Worm (Caenorhabditis elegans) whole organism, L2 larva: ENCODE measurements around the gene sru-13.
A peak's percentile ranks its signal among the peaks of the same experiment; 100 is the strongest.

Experiments
- C34F6.9 ChIP-seq: fragments of 150-350 bp; optimal IDR thresholded peaks from 2 replicates; lab custom pipeline; 2014; ENCODE audit warnings: missing biosample characterization, missing genetic modification characterization
- Y55F3AM.14 ChIP-seq: fragments of 200-800 bp; sonication (Bioruptor generic); optimal IDR thresholded peaks from 2 replicates; lab custom pipeline; 2018; ENCODE audit warnings: mild to moderate bottlenecking, missing genetic modification characterization, missing compliant biosample characterization
- ZK546.5 ChIP-seq: sonication (generic microtip); optimal IDR thresholded peaks from 2 replicates; lab custom pipeline; 2017; ENCODE audit warnings: missing biosample characterization, missing genetic modification characterization
- alr-1 ChIP-seq: fragments of 150-350 bp; optimal IDR thresholded peaks from 2 replicates; lab custom pipeline; 2014; ENCODE audit warnings: missing biosample characterization, missing genetic modification characterization
- aly-2 ChIP-seq: fragments of 150-350 bp; optimal IDR thresholded peaks from 2 replicates; lab custom pipeline; 2014; ENCODE audit warnings: missing biosample characterization, missing genetic modification characterization
- ama-1 ChIP-seq: fragments of 150-350 bp; optimal IDR thresholded peaks from 2 replicates; lab custom pipeline; 2018; ENCODE audit warnings: inconsistent platforms
- ceh-16 ChIP-seq: fragments of 150-350 bp; optimal IDR thresholded peaks from 2 replicates; lab custom pipeline; 2014; ENCODE audit warnings: missing biosample characterization, missing genetic modification characterization
- crh-2 ChIP-seq: sonication (generic microtip); optimal IDR thresholded peaks from 2 replicates; lab custom pipeline; 2017; ENCODE audit warnings: missing biosample characterization, missing genetic modification characterization
- dmd-4 ChIP-seq: sonication (generic microtip); optimal IDR thresholded peaks from 2 replicates; lab custom pipeline; 2017; ENCODE audit warnings: missing biosample characterization, missing genetic modification characterization
- egl-27 ChIP-seq: sonication (generic microtip); optimal IDR thresholded peaks from 3 replicates; lab custom pipeline; 2017; ENCODE audit warnings: missing biosample characterization, missing genetic modification reagents, missing genetic modification characterization
- elt-1 ChIP-seq: fragments of 150-350 bp; optimal IDR thresholded peaks from 2 replicates; lab custom pipeline; 2014; ENCODE audit warnings: missing biosample characterization, missing genetic modification characterization
- elt-3 ChIP-seq: sonication (generic microtip); optimal IDR thresholded peaks from 2 replicates; lab custom pipeline; 2017; ENCODE audit warnings: missing biosample characterization, missing genetic modification characterization
- fos-1 ChIP-seq: fragments of 150-350 bp; optimal IDR thresholded peaks from 2 replicates; lab custom pipeline; 2014; ENCODE audit warnings: missing biosample characterization, missing genetic modification characterization
- gmeb-1 ChIP-seq: fragments of 150-350 bp; optimal IDR thresholded peaks from 2 replicates; lab custom pipeline; 2014; ENCODE audit warnings: missing biosample characterization, missing genetic modification characterization
- lin-11 ChIP-seq: fragments of 150-350 bp; sonication (generic microtip); optimal IDR thresholded peaks from 2 replicates; lab custom pipeline; 2014; ENCODE audit warnings: missing biosample characterization, missing genetic modification characterization, inconsistent platforms, mixed read lengths
- lin-39 ChIP-seq: fragments of 150-350 bp; optimal IDR thresholded peaks from 2 replicates; lab custom pipeline; 2014; ENCODE audit warnings: missing biosample characterization, missing genetic modification reagents, missing genetic modification characterization
- lsy-2 ChIP-seq, 2 experiments: fragments of 150-350 bp in 1 of 2; sonication (generic microtip) in 1 of 2; optimal IDR thresholded peaks; 2 replicates each; lab custom pipeline; 2014 to 2017; ENCODE audit warnings: missing biosample characterization in 2 of 2, missing genetic modification characterization in 2 of 2
- mab-5 ChIP-seq: fragments of 150-350 bp; optimal IDR thresholded peaks from 2 replicates; lab custom pipeline; 2014; ENCODE audit warnings: missing biosample characterization, missing genetic modification characterization
- mbf-1 ChIP-seq: sonication (generic microtip); optimal IDR thresholded peaks from 2 replicates; lab custom pipeline; 2017; ENCODE audit warnings: missing biosample characterization, missing genetic modification characterization
- mdl-1 ChIP-seq, 2 experiments: fragments of 150-350 bp in 1 of 2; sonication (generic microtip) in 1 of 2; optimal IDR thresholded peaks; 2 replicates each; lab custom pipeline; 2017; ENCODE audit warnings: missing biosample characterization in 2 of 2, missing genetic modification characterization in 2 of 2
- nhr-10 ChIP-seq: sonication (generic microtip); optimal IDR thresholded peaks from 2 replicates; lab custom pipeline; 2017; ENCODE audit warnings: missing biosample characterization, missing genetic modification characterization
- nhr-12 ChIP-seq: fragments of 150-350 bp; optimal IDR thresholded peaks from 2 replicates; lab custom pipeline; 2014; ENCODE audit warnings: missing biosample characterization, missing genetic modification characterization
- nhr-129 ChIP-seq: fragments of 150-350 bp; optimal IDR thresholded peaks from 2 replicates; lab custom pipeline; 2014; ENCODE audit warnings: missing biosample characterization, missing genetic modification characterization
- nhr-21 ChIP-seq: fragments of 150-350 bp; optimal IDR thresholded peaks from 2 replicates; lab custom pipeline; 2014; ENCODE audit warnings: missing biosample characterization, missing genetic modification characterization
- nhr-237 ChIP-seq: fragments of 150-350 bp; optimal IDR thresholded peaks from 2 replicates; lab custom pipeline; 2014; ENCODE audit warnings: missing biosample characterization, missing genetic modification characterization
- nhr-25 ChIP-seq: fragments of 150-350 bp; sonication (generic microtip); optimal IDR thresholded peaks from 3 replicates; lab custom pipeline; 2014; ENCODE audit warnings: missing biosample characterization, missing genetic modification characterization
- nhr-77 ChIP-seq: fragments of 150-350 bp; optimal IDR thresholded peaks from 2 replicates; lab custom pipeline; 2014; ENCODE audit warnings: missing biosample characterization, missing genetic modification characterization
- sem-4 ChIP-seq: fragments of 150-350 bp; optimal IDR thresholded peaks from 2 replicates; lab custom pipeline; 2014; ENCODE audit warnings: missing biosample characterization, missing genetic modification reagents, missing genetic modification characterization
- skn-1 ChIP-seq: sonication (generic microtip); optimal IDR thresholded peaks from 2 replicates; lab custom pipeline; 2017; ENCODE audit warnings: missing biosample characterization, missing genetic modification characterization
- sma-3 ChIP-seq: sonication (generic microtip); optimal IDR thresholded peaks from 2 replicates; lab custom pipeline; 2016; ENCODE audit warnings: missing genetic modification reagents, missing genetic modification characterization, missing compliant biosample characterization
- snpc-4 ChIP-seq: fragments of 150-350 bp; optimal IDR thresholded peaks from 2 replicates; lab custom pipeline; 2014; ENCODE audit warnings: missing biosample characterization, missing genetic modification characterization
- unc-55 ChIP-seq: fragments of 150-350 bp; sonication (generic microtip); optimal IDR thresholded peaks from 3 replicates; lab custom pipeline; 2014; ENCODE audit warnings: missing biosample characterization, missing genetic modification reagents, missing genetic modification characterization
- zag-1 ChIP-seq: fragments of 150-350 bp; optimal IDR thresholded peaks from 2 replicates; lab custom pipeline; 2014; ENCODE audit warnings: missing biosample characterization, missing genetic modification characterization
- ztf-11 ChIP-seq: sonication (generic microtip); optimal IDR thresholded peaks from 2 replicates; lab custom pipeline; 2017; ENCODE audit warnings: missing biosample characterization, missing genetic modification characterization
- ztf-4 ChIP-seq: fragments of 150-350 bp; optimal IDR thresholded peaks from 2 replicates; lab custom pipeline; 2014; ENCODE audit warnings: missing biosample characterization, missing genetic modification characterization

Gene sru-13

ce11 chrIV:12542011-12542410, 19.6 kb upstream of the sru-13 start, which contains the start of gene ham-1:
ham-1 (plus strand) TSS chrIV:12542183.
- TF ChIP-seq crh-2 (tag; lab: Kevin White, UChicago) (no peak), skn-1 (no peak), ZK546.5 (tag; lab: Kevin White, UChicago) (no peak), zag-1 (tag; lab: Kevin White, UChicago) (no peak), nhr-21 (tag; lab: Kevin White, UChicago) (no peak), nhr-129 (tag; lab: Kevin White, UChicago) (no peak), lin-11 (no peak), snpc-4 (tag; lab: Kevin White, UChicago) (no peak), ceh-16 (tag; lab: Kevin White, UChicago) (no peak), sma-3 (no peak), dmd-4 (tag; lab: Kevin White, UChicago) (no peak), egl-27 (tag; lab: Kevin White, UChicago) (no peak), nhr-77 (tag; lab: Kevin White, UChicago) (no peak)
- TF ChIP-seq, all 48 proteins: peak for 0

ce11 chrIV:12540242-12540641, 17.8 kb upstream of the sru-13 start:
- TF ChIP-seq mdl-1 (tag; optimal IDR thresholded peaks at IDR 0.05; lab: Kevin White, UChicago) (no peak), snpc-4 (tag; lab: Kevin White, UChicago) (no peak), nhr-25 (tag; lab: Kevin White, UChicago) (peak; percentile 16), lsy-2 (tag; optimal IDR thresholded peaks at IDR 0.05; lab: Kevin White, UChicago) (no peak), ceh-16 (tag; lab: Kevin White, UChicago) (peak; percentile 73), nhr-21 (tag; lab: Kevin White, UChicago) (no peak)

- TF ChIP-seq Y55F3AM.14, result no peak
- no peak for TF ChIP-seq lsy-2 (tag; optimal IDR thresholded peaks at IDR 0.05; lab: Kevin White, UChicago)
- TF ChIP-seq nhr-10, result no peak
- no peak for TF ChIP-seq unc-55 (GFP tag; lab: Kevin White, UChicago)
- TF ChIP-seq gmeb-1 (tag; lab: Kevin White, UChicago), result no peak
- TF ChIP-seq C34F6.9, result no peak
- TF ChIP-seq nhr-25 (tag; lab: Kevin White, UChicago), result no peak
- no peak for TF ChIP-seq alr-1 (tag; lab: Kevin White, UChicago)
These were observed 15.3 kb upstream of the sru-13 start for ce11 chrIV:12537694-12538093.

ce11 chrIV:12536358-12536757, 13.9 kb upstream of the sru-13 start:
- TF ChIP-seq C34F6.9 (no peak), unc-55 (GFP tag; lab: Kevin White, UChicago) (no peak), mdl-1 (tag; optimal IDR thresholded peaks at IDR 0.05; lab: Kevin White, UChicago) (no peak), lin-39 (no peak)

- no peak for TF ChIP-seq ztf-11 (tag; lab: Kevin White, UChicago)
- TF ChIP-seq ceh-16 (tag; lab: Kevin White, UChicago), result peak; percentile 89
- TF ChIP-seq sem-4 (tag; lab: Kevin White, UChicago), result no peak
- TF ChIP-seq elt-3, result no peak
- TF ChIP-seq dmd-4 (tag; lab: Kevin White, UChicago), result no peak
- no peak for TF ChIP-seq sma-3
- TF ChIP-seq aly-2, result no peak
- TF ChIP-seq skn-1, result no peak
- TF ChIP-seq ama-1, result no peak
- TF ChIP-seq mbf-1 (tag; lab: Kevin White, UChicago), result no peak
- TF ChIP-seq ZK546.5 (tag; lab: Kevin White, UChicago), result no peak
- no peak for TF ChIP-seq mab-5 (tag; lab: Kevin White, UChicago)
- no peak for TF ChIP-seq nhr-237 (tag; lab: Kevin White, UChicago)
- no peak for TF ChIP-seq mdl-1 (tag; optimal IDR thresholded peaks at IDR 0.05; lab: Kevin White, UChicago)
- no peak for TF ChIP-seq ztf-4
- no peak for TF ChIP-seq fos-1 (tag; lab: Kevin White, UChicago)
- peak; percentile 71 for TF ChIP-seq elt-1 (tag; lab: Kevin White, UChicago)
- TF ChIP-seq lin-11, result no peak
- peak; percentile 3 for TF ChIP-seq nhr-25 (tag; lab: Kevin White, UChicago)
- no peak for TF ChIP-seq nhr-129 (tag; lab: Kevin White, UChicago)
These were observed 9.0 kb upstream of the sru-13 start for ce11 chrIV:12531464-12531863.

ce11 chrIV:12531047-12531446, 8.6 kb upstream of the sru-13 start, which contains the start of gene F53B2.5:
F53B2.5 (minus strand) TSS chrIV:12531147.
- TF ChIP-seq nhr-12 (no peak), skn-1 (no peak), nhr-10 (no peak), lsy-2 (tag; optimal IDR thresholded peaks at IDR 0.05; lab: Kevin White, UChicago) (no peak)
- TF ChIP-seq, all 48 proteins: peak for 0
